Fruit fly (Drosophila melanogaster) whole organism, embryonic: ENCODE data around the gene CG3434.

ENCODE experiments used
- Asciz ChIP-seq: fragments of 200-800 bp; sonication (Bioruptor generic); optimal IDR thresholded peaks from 2 replicates; lab custom pipeline; 2017; ENCODE audit warnings: missing biosample characterization, mild to moderate bottlenecking, missing genetic modification characterization, missing genetic modification reagents
- B-H2 ChIP-seq: fragments of 200-800 bp; sonication (Bioruptor generic); optimal IDR thresholded peaks from 2 replicates; lab custom pipeline; 2018; ENCODE audit warnings: missing biosample characterization, mild to moderate bottlenecking, missing genetic modification characterization
- C15 ChIP-seq: fragments of 200-800 bp; sonication (Bioruptor generic); IDR thresholded peaks from 3 replicates; pipeline ENCODE4 v1.3.6; 2022; ENCODE audit warnings: missing biosample characterization, missing genetic modification characterization
- CG10147 ChIP-seq: fragments of 200-800 bp; sonication (Bioruptor generic); optimal IDR thresholded peaks from 2 replicates; lab custom pipeline; 2019; ENCODE audit warnings: missing biosample characterization, mild to moderate bottlenecking, missing genetic modification characterization, moderate library complexity
- CG10209 ChIP-seq: fragments of 200-800 bp; sonication (Bioruptor generic); optimal IDR thresholded peaks from 3 replicates; lab custom pipeline; 2017; ENCODE audit warnings: missing biosample characterization, mild to moderate bottlenecking, missing genetic modification characterization, missing genetic modification reagents
- CG1024 ChIP-seq: fragments of 200-800 bp; sonication (Bioruptor generic); IDR thresholded peaks from 2 replicates; pipeline ENCODE4 v1.3.6; 2022; ENCODE audit warnings: missing biosample characterization, missing genetic modification characterization
- CG10543 ChIP-seq: fragments of 200-800 bp; sonication (Bioruptor generic); optimal IDR thresholded peaks from 3 replicates; lab custom pipeline; 2017; ENCODE audit warnings: missing biosample characterization, mild to moderate bottlenecking, missing genetic modification characterization, moderate library complexity
- CG11398 ChIP-seq: fragments of 200-800 bp; sonication (Bioruptor generic); optimal IDR thresholded peaks from 2 replicates; lab custom pipeline; 2016; ENCODE audit warnings: missing biosample characterization, missing genetic modification characterization
- CG11560 ChIP-seq: fragments of 200-800 bp; sonication (Bioruptor generic); IDR thresholded peaks from 3 replicates; pipeline ENCODE4 v1.3.6; 2022; ENCODE audit warnings: missing biosample characterization, missing genetic modification characterization
- CG12236 ChIP-seq: fragments of 200-800 bp; sonication (Bioruptor generic); optimal IDR thresholded peaks from 2 replicates; lab custom pipeline; 2016; ENCODE audit warnings: missing biosample characterization, missing genetic modification characterization
- CG12769 ChIP-seq: fragments of 200-800 bp; sonication (Bioruptor generic); optimal IDR thresholded peaks from 2 replicates; lab custom pipeline; 2019; ENCODE audit warnings: missing biosample characterization, mild to moderate bottlenecking, missing genetic modification characterization, moderate library complexity
- CG13296 ChIP-seq: fragments of 200-800 bp; sonication (Bioruptor generic); optimal IDR thresholded peaks from 3 replicates; lab custom pipeline; 2018; ENCODE audit warnings: missing biosample characterization, mild to moderate bottlenecking, missing genetic modification characterization
- CG15269 ChIP-seq: fragments of 200-800 bp; sonication (Bioruptor generic); optimal IDR thresholded peaks from 2 replicates; lab custom pipeline; 2018; ENCODE audit warnings: missing biosample characterization, mild to moderate bottlenecking, missing genetic modification characterization, moderate library complexity
- CG17568 ChIP-seq: fragments of 200-800 bp; sonication (Bioruptor generic); optimal IDR thresholded peaks from 2 replicates; lab custom pipeline; 2018; ENCODE audit warnings: missing biosample characterization, mild to moderate bottlenecking, missing genetic modification characterization, moderate library complexity
- CG2889 ChIP-seq: fragments of 200-800 bp; sonication (Bioruptor generic); IDR thresholded peaks from 3 replicates; pipeline ENCODE4 v1.3.6; 2022; ENCODE audit warnings: missing biosample characterization, missing genetic modification characterization
- CG30403 ChIP-seq: fragments of 200-800 bp; sonication (Bioruptor generic); optimal IDR thresholded peaks from 3 replicates; lab custom pipeline; 2016; ENCODE audit warnings: missing biosample characterization, missing genetic modification characterization
- CG3726 ChIP-seq: fragments of 200-800 bp; sonication (Bioruptor generic); IDR thresholded peaks from 3 replicates; pipeline ENCODE4, ENCODE4 v1.3.6; 2022; ENCODE audit warnings: missing biosample characterization, missing genetic modification characterization
- CG4424 ChIP-seq: fragments of 200-800 bp; sonication (Bioruptor generic); optimal IDR thresholded peaks from 3 replicates; lab custom pipeline; 2016; ENCODE audit warnings: missing biosample characterization, missing genetic modification characterization
- CG4730 ChIP-seq: fragments of 200-800 bp; sonication (Bioruptor generic); IDR thresholded peaks from 2 replicates; pipeline ENCODE4 v1.3.6; 2022; ENCODE audit warnings: missing biosample characterization, missing genetic modification characterization
- CG4820 ChIP-seq: fragments of 200-800 bp; sonication (Bioruptor generic); optimal IDR thresholded peaks from 3 replicates; lab custom pipeline; 2016; ENCODE audit warnings: missing biosample characterization, missing genetic modification characterization
- CG6254 ChIP-seq: fragments of 200-800 bp; sonication (Bioruptor generic); optimal IDR thresholded peaks from 3 replicates; lab custom pipeline; 2017; ENCODE audit warnings: mild to moderate bottlenecking, missing biosample characterization, missing genetic modification reagents, missing genetic modification characterization
- CG6272 ChIP-seq: fragments of 200-800 bp; sonication (Bioruptor generic); IDR thresholded peaks from 2 replicates; pipeline ENCODE4 v1.3.6; 2022; ENCODE audit warnings: missing biosample characterization, missing genetic modification characterization
- CG6813 ChIP-seq: fragments of 200-800 bp; sonication (Bioruptor generic); optimal IDR thresholded peaks from 2 replicates; lab custom pipeline; 2017; ENCODE audit warnings: missing biosample characterization, missing genetic modification characterization, mild to moderate bottlenecking, moderate library complexity, missing genetic modification reagents
- CG7556 ChIP-seq: fragments of 200-800 bp; sonication (Bioruptor generic); optimal IDR thresholded peaks from 2 replicates; lab custom pipeline; 2017; ENCODE audit warnings: missing biosample characterization, mild to moderate bottlenecking, missing genetic modification characterization
- CG7839 ChIP-seq: fragments of 200-800 bp; sonication (Bioruptor generic); optimal IDR thresholded peaks from 3 replicates; lab custom pipeline; 2018; ENCODE audit warnings: missing biosample characterization, mild to moderate bottlenecking, missing genetic modification characterization, moderate library complexity
- CG8944 ChIP-seq: fragments of 200-800 bp; sonication (Bioruptor generic); optimal IDR thresholded peaks from 3 replicates; lab custom pipeline; 2016; ENCODE audit warnings: missing biosample characterization, missing genetic modification characterization
- Dbx ChIP-seq: fragments of 200-800 bp; sonication (Bioruptor generic); IDR thresholded peaks from 3 replicates; pipeline ENCODE4 v1.3.6; 2022; ENCODE audit warnings: missing biosample characterization, missing genetic modification characterization
- Dp ChIP-seq: fragments of 200-800 bp; sonication (Bioruptor generic); optimal IDR thresholded peaks from 2 replicates; lab custom pipeline; 2018; ENCODE audit warnings: missing biosample characterization, mild to moderate bottlenecking, missing genetic modification characterization, moderate library complexity
- Dref ChIP-seq: fragments of 200-800 bp; sonication (Bioruptor generic); IDR thresholded peaks from 2 replicates; pipeline ENCODE4 v1.3.6; 2022; ENCODE audit warnings: missing biosample characterization, missing genetic modification characterization
- HLHmδ ChIP-seq: fragments of 200-800 bp; sonication (Bioruptor generic); optimal IDR thresholded peaks from 2 replicates; lab custom pipeline; 2018; ENCODE audit warnings: missing biosample characterization, mild to moderate bottlenecking, missing genetic modification characterization, moderate library complexity
- Hmr ChIP-seq: fragments of 200-800 bp; sonication (Bioruptor generic); optimal IDR thresholded peaks from 3 replicates; lab custom pipeline; 2017; ENCODE audit warnings: mild to moderate bottlenecking, missing biosample characterization, missing genetic modification reagents, missing genetic modification characterization
- Mes4 ChIP-seq: fragments of 200-800 bp; sonication (Bioruptor generic); optimal IDR thresholded peaks from 2 replicates; lab custom pipeline; 2016; ENCODE audit warnings: missing biosample characterization, missing genetic modification characterization
- Tbp ChIP-seq: fragments of >200 bp; optimal IDR thresholded peaks from 2 replicates; lab custom pipeline; 2018; ENCODE audit warnings: missing biosample characterization, missing genetic modification characterization
- Trl ChIP-seq, 3 experiments: fragments of >200 bp in 2 of 3; fragments of 200-800 bp in 1 of 3; sonication (Bioruptor generic) in 1 of 3; optimal IDR thresholded peaks; 2 replicates in 1 of 3; 3 replicates in 2 of 3; lab custom pipeline; 2016 to 2017; ENCODE audit warnings: missing biosample characterization in 1 of 3, missing genetic modification characterization in 1 of 3
- cas ChIP-seq: fragments of 200-800 bp; sonication (Bioruptor generic); IDR thresholded peaks from 2 replicates; pipeline ENCODE4 v1.3.6; 2022; ENCODE audit warnings: missing biosample characterization, missing genetic modification characterization
- crp ChIP-seq, 2 experiments: fragments of 200-800 bp; sonication (Bioruptor generic); optimal IDR thresholded peaks; 2 replicates in 1 of 2; 3 replicates in 1 of 2; lab custom pipeline; 2017; ENCODE audit warnings: missing biosample characterization in 2 of 2, missing genetic modification characterization in 2 of 2, mild to moderate bottlenecking in 1 of 2, moderate library complexity in 1 of 2
- dpn ChIP-seq, 2 experiments: fragments of 200-800 bp; sonication (Bioruptor generic); optimal IDR thresholded peaks; 3 replicates each; lab custom pipeline; 2016; ENCODE audit warnings: missing biosample characterization in 2 of 2, missing genetic modification characterization in 2 of 2
- en ChIP-seq: fragments of 200-800 bp; sonication (Bioruptor generic); optimal IDR thresholded peaks from 2 replicates; lab custom pipeline; 2016; ENCODE audit warnings: missing biosample characterization, missing genetic modification characterization
- esg ChIP-seq: fragments of 200-800 bp; sonication (Bioruptor generic); conservative IDR thresholded peaks from 2 replicates; pipeline ENCODE4 v1.3.6; 2022; ENCODE audit warnings: missing biosample characterization, missing genetic modification characterization
- grn ChIP-seq: fragments of 200-800 bp; sonication (Bioruptor generic); optimal IDR thresholded peaks from 3 replicates; lab custom pipeline; 2017; ENCODE audit warnings: missing biosample characterization, missing genetic modification characterization
- gsb ChIP-seq: fragments of 200-800 bp; sonication (Bioruptor generic); IDR thresholded peaks from 2 replicates; pipeline ENCODE4 v1.3.6; 2022; ENCODE audit warnings: missing biosample characterization, missing genetic modification characterization
- kah ChIP-seq: fragments of 200-800 bp; sonication (Bioruptor generic); optimal IDR thresholded peaks from 2 replicates; lab custom pipeline; 2018; ENCODE audit warnings: missing biosample characterization, mild to moderate bottlenecking, missing genetic modification characterization
- mirr ChIP-seq: fragments of 200-800 bp; sonication (Bioruptor generic); optimal IDR thresholded peaks from 3 replicates; lab custom pipeline; 2018; ENCODE audit warnings: missing biosample characterization, mild to moderate bottlenecking, missing genetic modification characterization
- pros ChIP-seq: fragments of 200-800 bp; sonication (Bioruptor generic); optimal IDR thresholded peaks from 3 replicates; lab custom pipeline; 2019; ENCODE audit warnings: missing biosample characterization, mild to moderate bottlenecking, missing genetic modification characterization, moderate library complexity
- ro ChIP-seq: fragments of 200-800 bp; sonication (Bioruptor generic); IDR thresholded peaks from 2 replicates; pipeline ENCODE4 v1.3.6; 2022; ENCODE audit warnings: missing biosample characterization, missing genetic modification characterization
- sens-2 ChIP-seq: fragments of 200-800 bp; sonication (Bioruptor generic); IDR thresholded peaks from 2 replicates; pipeline ENCODE4 v1.3.6; 2022; ENCODE audit warnings: missing biosample characterization, missing genetic modification characterization
- sob ChIP-seq: fragments of 200-800 bp; sonication (Bioruptor generic); IDR thresholded peaks from 2 replicates; pipeline ENCODE4 v1.3.6; 2022; ENCODE audit warnings: missing biosample characterization, missing genetic modification characterization
- ssp ChIP-seq: fragments of 200-800 bp; sonication (Bioruptor generic); IDR thresholded peaks from 2 replicates; pipeline ENCODE4 v1.3.6; 2022; ENCODE audit warnings: missing biosample characterization, missing genetic modification characterization
- sug ChIP-seq: fragments of 200-800 bp; optimal IDR thresholded peaks from 2 replicates; lab custom pipeline; 2019; ENCODE audit warnings: missing biosample characterization, mild to moderate bottlenecking, missing genetic modification characterization, moderate library complexity
- tna ChIP-seq: fragments of 200-800 bp; sonication (Bioruptor generic); IDR thresholded peaks from 2 replicates; pipeline ENCODE4 v1.3.6; 2022; ENCODE audit warnings: missing biosample characterization, missing genetic modification characterization; ENCODE audit not compliant: partially characterized antibody

The CG3434 gene

DNA sequence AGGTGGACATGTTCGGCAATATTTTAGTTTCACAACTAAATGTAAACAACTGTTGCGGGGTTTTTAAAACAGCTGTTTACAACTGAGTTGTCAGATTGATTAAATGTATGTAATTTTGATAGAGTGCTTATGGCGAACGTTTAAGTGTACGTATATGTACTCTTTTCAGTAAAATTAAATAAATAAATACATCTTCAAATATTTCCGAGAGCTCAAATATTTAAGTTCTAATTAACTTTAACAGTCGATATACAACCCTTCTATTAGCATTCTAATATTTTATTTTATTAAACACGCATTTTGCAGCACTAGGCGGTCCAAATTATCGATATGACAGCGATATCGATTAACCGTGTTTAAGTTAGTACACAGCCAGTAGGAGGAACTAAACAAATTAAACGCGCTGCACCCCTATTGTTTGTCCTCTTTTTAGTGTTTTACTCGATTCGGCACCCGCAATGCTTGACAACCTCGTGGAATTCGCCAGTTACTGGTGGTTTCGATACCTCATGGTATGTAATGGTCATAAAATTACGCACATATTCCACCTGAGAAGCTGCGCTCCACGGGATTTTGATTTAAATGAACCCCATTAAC lies 9.0 kb downstream of the CG3434 start, which contains the start of the genes CG3448 and ghi (continued):
- TF ChIP-seq CG6254 (GFP tag; lab: Kevin White, UChicago): no peak
- no peak for TF ChIP-seq pros (GFP tag; lab: Kevin White, UChicago)
- peak; percentile 23 for TF ChIP-seq sug (tag; lab: Kevin White, UChicago)
- peak; percentile 56 to 63 for TF ChIP-seq dpn (GFP tag; optimal IDR thresholded peaks at IDR 0.05; lab: Kevin White, UChicago)
- peak; percentile 32 for TF ChIP-seq kah
- no peak for TF ChIP-seq en
- TF ChIP-seq Dref (GFP tag; lab: Robert Waterston, UW): peak; percentile 83
- TF ChIP-seq CG1024: no peak
- TF ChIP-seq CG10543: peak; percentile 53
- peak; percentile 45 for TF ChIP-seq B-H2 (GFP tag; lab: Kevin White, UChicago)
- no peak for TF ChIP-seq C15
- no peak for TF ChIP-seq Mes4 (GFP tag; lab: Kevin White, UChicago)
- TF ChIP-seq crp (GFP tag; optimal IDR thresholded peaks at IDR 0.05; lab: Kevin White, UChicago): peak; percentile 13 to 84
- peak; percentile 28 for TF ChIP-seq CG15269 (tag; lab: Kevin White, UChicago)
- no peak for TF ChIP-seq ro
- TF ChIP-seq cas (GFP tag; lab: Robert Waterston, UW): no peak
- no peak for TF ChIP-seq CG10209
- no peak for TF ChIP-seq CG11398
- no peak for TF ChIP-seq Trl (optimal IDR thresholded peaks at IDR 0.05; lab: Kevin White, UChicago)
- TF ChIP-seq Trl (GFP tag; optimal IDR thresholded peaks at IDR 0.05; lab: Kevin White, UChicago): peak; percentile 69
- no peak for TF ChIP-seq Tbp (GFP tag; lab: Kevin White, UChicago)
- no peak for TF ChIP-seq gsb (GFP tag; lab: Robert Waterston, UW)
- TF ChIP-seq CG13296 (GFP tag; lab: Kevin White, UChicago): peak; percentile 76
- peak; percentile 69 for TF ChIP-seq CG7839
- peak; percentile 70 for TF ChIP-seq Hmr (GFP tag; lab: Kevin White, UChicago)
- TF ChIP-seq CG4820 (GFP tag; lab: Kevin White, UChicago): peak; percentile 58
- 0 out of 2 replicates have a peak, but pooled peaks have one; percentile 41 for TF ChIP-seq CG4730 (GFP tag; lab: Robert Waterston, UW)
- peak; percentile 18 for TF ChIP-seq Asciz
- no peak for TF ChIP-seq CG3726 (GFP tag; lab: Robert Waterston, UW)
- TF ChIP-seq HLHmδ (GFP tag; lab: Kevin White, UChicago): no peak
- peak; percentile 75 for TF ChIP-seq CG4424 (GFP tag; lab: Kevin White, UChicago)
- no peak for TF ChIP-seq CG11560 (tag; lab: Robert Waterston, UW)
- peak; percentile 8 for TF ChIP-seq CG12769 (tag; lab: Kevin White, UChicago)
- TF ChIP-seq sens-2 (GFP tag; lab: Robert Waterston, UW): no peak
- TF ChIP-seq mirr (GFP tag; lab: Kevin White, UChicago): peak; percentile 59
- TF ChIP-seq CG7556 (GFP tag; lab: Kevin White, UChicago): peak; percentile 62
- TF ChIP-seq grn (GFP tag; lab: Kevin White, UChicago): peak; percentile 1
- peak; percentile 76 for TF ChIP-seq CG30403 (GFP tag; lab: Kevin White, UChicago)
- TF ChIP-seq sob (GFP tag; lab: Robert Waterston, UW): peak; percentile 83
- TF ChIP-seq ssp: peak; percentile 44
- TF ChIP-seq CG8944: no peak
- TF ChIP-seq esg (GFP tag; lab: Robert Waterston, UW): no peak
- TF ChIP-seq CG12236 (GFP tag; lab: Kevin White, UChicago): no peak
- TF ChIP-seq CG2889 (GFP tag; lab: Robert Waterston, UW): no peak
- peak; percentile 68 for TF ChIP-seq CG10147 (GFP tag; lab: Kevin White, UChicago)
- TF ChIP-seq CG6272 (GFP tag; lab: Robert Waterston, UW): peak; percentile 60; the same call in 1 of the 2 replicates
- TF ChIP-seq Dbx (GFP tag; lab: Robert Waterston, UW): peak; percentile 78
- TF ChIP-seq Dp: peak; percentile 61
- peak; percentile 45; the same call in 1 of the 2 replicates for TF ChIP-seq tna (GFP tag; lab: Robert Waterston, UW)
- TF ChIP-seq CG17568 (GFP tag; lab: Kevin White, UChicago): no peak
- no peak for TF ChIP-seq CG6813 (GFP tag; lab: Kevin White, UChicago)
